Fruit fly (Drosophila melanogaster): ENCODE results near the gene scaf6.

DNA sequence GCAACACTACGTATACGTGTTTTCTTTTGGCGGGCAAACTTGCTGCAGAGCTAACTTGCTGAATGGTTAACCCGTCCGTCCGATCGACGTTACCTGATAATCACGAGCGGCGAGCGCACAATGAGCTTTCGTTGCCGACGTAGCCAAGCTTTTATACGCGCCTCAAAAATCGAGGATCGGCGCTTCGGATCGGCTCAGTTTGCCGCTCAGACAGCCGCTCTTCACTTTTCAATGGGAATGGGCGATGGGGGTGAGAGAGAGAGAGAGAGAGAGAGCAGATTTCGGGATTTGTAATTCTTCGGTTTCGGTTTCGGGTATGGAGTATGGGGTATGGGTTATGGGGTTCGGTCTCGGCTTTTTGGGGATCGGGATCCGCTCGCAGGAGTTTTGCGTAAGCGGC is 10.4 kb downstream of the scaf6 start, which contains the start of gene Ilp8:
- TF ChIP-seq CTCF (optimal IDR thresholded peaks at IDR 0.05) = no peak
- TF ChIP-seq CG8478 (optimal IDR thresholded peaks at IDR 0.05) = no peak

All from S2 (cell line).